Worm (Caenorhabditis elegans): Measurements from ENCODE around the gene K08D8.12.

ce11 chrIV:12906529-12906928 is 13.3 kb downstream of the K08D8.12 start, which contains the start of gene K08D8.3:
- TF ChIP-seq mep-1 (tag; optimal IDR thresholded peaks at IDR 0.05) (no peak), zfp-3 (GFP tag; conservative IDR thresholded peaks at IDR 0.05) (no peak), ztf-11 (tag; optimal IDR thresholded peaks at IDR 0.05) (no peak), nhr-41 (GFP tag; IDR thresholded peaks at IDR 0.05) (no peak), unc-62 (GFP tag; optimal IDR thresholded peaks at IDR 0.05 in 1 of 2) (no peak), unc-62 (tag; optimal IDR thresholded peaks at IDR 0.05) (no peak)
